Worm (Caenorhabditis elegans) whole organism, L4 larva: ENCODE measurements around the gene sams-5.

Experiments used
- ceh-44 ChIP-seq: fragments of 200-800 bp; sonication (Bioruptor generic); IDR thresholded peaks from 2 replicates; pipeline ENCODE4 v1.3.6; 2022; ENCODE audit warnings: missing genetic modification reagents, missing genetic modification characterization, missing compliant biosample characterization
- dmd-9 ChIP-seq: fragments of 200-800 bp; sonication (Bioruptor generic); IDR thresholded peaks from 2 replicates; pipeline ENCODE4 v1.3.6; 2022; ENCODE audit warnings: missing genetic modification reagents, missing genetic modification characterization, missing compliant biosample characterization
- lim-7 ChIP-seq: fragments of 200-800 bp; sonication (Bioruptor generic); IDR thresholded peaks from 2 replicates; pipeline ENCODE4 v1.3.6; 2022; ENCODE audit warnings: missing genetic modification characterization, missing compliant biosample characterization
- nhr-76 ChIP-seq: fragments of 150-350 bp; optimal IDR thresholded peaks from 2 replicates; lab custom pipeline; 2014; ENCODE audit warnings: missing biosample characterization, missing genetic modification characterization
- rbr-2 ChIP-seq: sonication (generic microtip); optimal IDR thresholded peaks from 2 replicates; lab custom pipeline; 2016; ENCODE audit warnings: missing genotype, missing genetic modification characterization, missing compliant biosample characterization
- snpc-1.2 ChIP-seq: fragments of 200-800 bp; sonication (Bioruptor generic); IDR thresholded peaks from 2 replicates; pipeline ENCODE4 v1.3.6; 2022; ENCODE audit warnings: missing genetic modification reagents, missing genetic modification characterization, missing compliant biosample characterization
- snpc-4 ChIP-seq: fragments of 150-350 bp; optimal IDR thresholded peaks from 2 replicates; lab custom pipeline; 2014; ENCODE audit warnings: missing biosample characterization, missing genetic modification characterization

ce11 chrIV:6323654-6324224, 44.4 kb upstream of the sams-5 start, which contains the start of gene sqd-1:
- peak; percentile 49 for TF ChIP-seq snpc-4
- TF ChIP-seq dmd-9 (GFP tag; lab: Robert Waterston, UW): peak; percentile 95
- peak; percentile 96 for TF ChIP-seq snpc-1.2 (GFP tag; lab: Robert Waterston, UW)
- peak; percentile 31 for TF ChIP-seq nhr-76 (tag; lab: Kevin White, UChicago)
- peak; percentile 84; the same call in 1 of the 2 replicates for TF ChIP-seq ceh-44 (GFP tag; lab: Robert Waterston, UW)
- TF ChIP-seq lim-7 (GFP tag; lab: Robert Waterston, UW): peak; percentile 74
- TF ChIP-seq rbr-2 (tag; lab: Kevin White, UChicago): peak; percentile 95
